Worm (Caenorhabditis elegans) whole organism, young adult: ENCODE results near the gene xtr-1.

Experiments used
- ZK185.1 ChIP-seq: sonication (generic microtip); optimal IDR thresholded peaks from 2 replicates; lab custom pipeline; 2016; ENCODE audit warnings: mild to moderate bottlenecking, missing genetic modification characterization, missing compliant biosample characterization; ENCODE audit not compliant: poor library complexity, severe bottlenecking
- nfya-1 ChIP-seq: sonication (generic microtip); optimal IDR thresholded peaks from 2 replicates; lab custom pipeline; 2017; ENCODE audit warnings: antibody characterized with exemption, missing compliant biosample characterization, missing genetic modification characterization, borderline replicate concordance; ENCODE audit not compliant: insufficient read depth
- rpc-1 ChIP-seq, 2 experiments: fragments of 150-350 bp in 1 of 2; sonication (generic microtip) in 1 of 2; optimal IDR thresholded peaks; 2 replicates each; lab custom pipeline; 2014 to 2018; ENCODE audit warnings: missing biosample characterization in 1 of 2, missing genetic modification characterization in 1 of 2, missing genetic modification reagents in 1 of 2, missing genotype in 1 of 2
- zfh-2 ChIP-seq: fragments of 200-800 bp; sonication (Bioruptor generic); conservative IDR thresholded peaks from 2 replicates; pipeline ENCODE4 v1.3.6; 2022; ENCODE audit warnings: missing genetic modification reagents, missing genetic modification characterization, missing compliant biosample characterization
- ztf-26 ChIP-seq: sonication (generic microtip); optimal IDR thresholded peaks from 2 replicates; lab custom pipeline; 2017; ENCODE audit warnings: missing genetic modification characterization, missing compliant biosample characterization

ce11 chrX:11882800-11883199 lies 30.2 kb downstream of the xtr-1 start, which contains the start of the genes Y62H9A.5 and ule-5:
- TF ChIP-seq rpc-1 (optimal IDR thresholded peaks at IDR 0.05; lab: Kevin White, UChicago) (no peak), rpc-1 (tag; optimal IDR thresholded peaks at IDR 0.05; lab: Kevin White, UChicago) (no peak), ztf-26 (tag; lab: Kevin White, UChicago) (no peak), ZK185.1 (tag; lab: Kevin White, UChicago) (no peak), nfya-1 (tag; lab: Kevin White, UChicago) (no peak), zfh-2 (GFP tag; lab: Robert Waterston, UW) (no peak)
